Worm (Caenorhabditis elegans) whole organism, L4/young adult: Measurements from ENCODE around the gene cla-1.
A peak's percentile ranks its signal among the peaks of the same experiment; 100 is the strongest.

Source experiments
- W03F9.2 ChIP-seq: fragments of 150-350 bp; optimal IDR thresholded peaks from 2 replicates; lab custom pipeline; 2014; ENCODE audit warnings: missing biosample characterization, missing genetic modification characterization
- dao-5 ChIP-seq: sonication (generic microtip); optimal IDR thresholded peaks from 2 replicates; lab custom pipeline; 2016; ENCODE audit warnings: missing genotype, missing genetic modification characterization, moderate library complexity, missing compliant biosample characterization
- him-1 ChIP-seq: sonication (generic microtip); optimal IDR thresholded peaks from 2 replicates; lab custom pipeline; 2016; ENCODE audit warnings: missing genotype, missing genetic modification reagents, missing genetic modification characterization, missing compliant biosample characterization

DNA sequence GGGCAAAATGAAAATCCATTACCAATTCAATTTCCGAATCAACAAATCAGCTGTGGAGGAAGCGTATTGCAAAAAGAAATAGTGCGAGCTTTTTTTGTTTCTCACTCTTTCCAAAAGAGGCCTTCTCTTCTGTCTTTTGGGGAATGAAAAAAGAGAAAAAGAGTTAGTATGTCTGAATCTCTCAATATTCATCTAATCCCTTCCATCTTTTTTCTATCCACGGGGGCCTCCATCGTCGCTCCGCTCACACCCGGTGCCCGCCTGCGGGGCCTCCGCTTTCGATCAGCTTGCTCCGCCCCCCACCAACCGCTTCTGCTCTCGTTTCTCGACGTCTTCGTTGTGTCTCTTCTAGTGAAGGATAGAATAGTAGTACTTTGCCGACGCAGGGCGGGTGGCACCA is 30.5 kb downstream of the cla-1 start:
- peak; percentile 65 for TF ChIP-seq him-1 (tag; lab: Kevin White, UChicago)
- TF ChIP-seq W03F9.2 (tag; lab: Kevin White, UChicago), result no peak
- no peak for TF ChIP-seq dao-5 (tag; lab: Kevin White, UChicago)
